Worm (Caenorhabditis elegans) whole organism, mixed stage, embryonic: Measurements from ENCODE around the gene rnp-7.
A peak's percentile ranks its signal among the peaks of the same experiment; 100 is the strongest.

Source experiments
- M03D4.4 ChIP-seq: sonication (generic microtip); optimal IDR thresholded peaks from 2 replicates; lab custom pipeline; 2017; ENCODE audit warnings: mild to moderate bottlenecking, missing genetic modification characterization, missing compliant biosample characterization
- bed-3 ChIP-seq: fragments of 200-800 bp; sonication (Bioruptor generic); optimal IDR thresholded peaks from 3 replicates; lab custom pipeline; 2018; ENCODE audit warnings: mild to moderate bottlenecking, missing genetic modification characterization, moderate library complexity, missing compliant biosample characterization
- blmp-1 ChIP-seq: fragments of 150-350 bp; optimal IDR thresholded peaks from 2 replicates; lab custom pipeline; 2014; ENCODE audit warnings: missing biosample characterization, missing genetic modification characterization
- ceh-39 ChIP-seq: fragments of 150-350 bp; optimal IDR thresholded peaks from 2 replicates; lab custom pipeline; 2014; ENCODE audit warnings: missing biosample characterization, missing genetic modification characterization
- ceh-43 ChIP-seq: fragments of 200-800 bp; sonication (Bioruptor generic); optimal IDR thresholded peaks from 2 replicates; lab custom pipeline; 2018; ENCODE audit warnings: mild to moderate bottlenecking, missing genetic modification characterization, moderate library complexity, missing compliant biosample characterization
- ceh-83 ChIP-seq: fragments of 200-800 bp; sonication (Bioruptor generic); optimal IDR thresholded peaks from 2 replicates; lab custom pipeline; 2018; ENCODE audit warnings: mild to moderate bottlenecking, missing genetic modification characterization, missing compliant biosample characterization
- ces-1 ChIP-seq: fragments of 150-350 bp; optimal IDR thresholded peaks from 2 replicates; lab custom pipeline; 2014; ENCODE audit warnings: missing biosample characterization, missing genetic modification reagents, missing genetic modification characterization
- cnd-1 ChIP-seq: fragments of 200-800 bp; sonication (Bioruptor generic); optimal IDR thresholded peaks from 2 replicates; lab custom pipeline; 2018; ENCODE audit warnings: mild to moderate bottlenecking, missing genetic modification characterization, missing compliant biosample characterization
- drap-1 ChIP-seq: fragments of 200-800 bp; sonication (Bioruptor generic); optimal IDR thresholded peaks from 3 replicates; lab custom pipeline; 2018; ENCODE audit warnings: mild to moderate bottlenecking, missing genetic modification characterization, missing compliant biosample characterization
- elt-1 ChIP-seq: sonication (generic microtip); optimal IDR thresholded peaks from 2 replicates; lab custom pipeline; 2017; ENCODE audit warnings: missing genetic modification characterization, mild to moderate bottlenecking, missing compliant biosample characterization, antibody characterized with exemption, moderate library complexity, borderline replicate concordance; ENCODE audit not compliant: insufficient read depth
- elt-3 ChIP-seq: fragments of 150-350 bp; optimal IDR thresholded peaks from 2 replicates; lab custom pipeline; 2014; ENCODE audit warnings: missing biosample characterization, missing genetic modification characterization
- flh-1 ChIP-seq: fragments of 200-800 bp; sonication (Bioruptor generic); optimal IDR thresholded peaks from 2 replicates; lab custom pipeline; 2018; ENCODE audit warnings: mild to moderate bottlenecking, missing genetic modification characterization, moderate library complexity, missing compliant biosample characterization
- ham-2 ChIP-seq: fragments of 200-800 bp; sonication (Bioruptor generic); optimal IDR thresholded peaks from 2 replicates; lab custom pipeline; 2018; ENCODE audit warnings: mild to moderate bottlenecking, missing genetic modification characterization, missing compliant biosample characterization
- hlh-1 ChIP-seq: fragments of 150-350 bp; optimal IDR thresholded peaks from 2 replicates; lab custom pipeline; 2014; ENCODE audit warnings: missing biosample characterization, missing genetic modification reagents, missing genetic modification characterization
- lin-13 ChIP-seq: fragments of 150-350 bp; optimal IDR thresholded peaks from 2 replicates; lab custom pipeline; 2014; ENCODE audit warnings: missing biosample characterization, missing genetic modification characterization
- lin-32 ChIP-seq: fragments of 200-800 bp; sonication (Bioruptor generic); optimal IDR thresholded peaks from 2 replicates; lab custom pipeline; 2018; ENCODE audit warnings: mild to moderate bottlenecking, missing genetic modification characterization, missing compliant biosample characterization
- lsy-2 ChIP-seq: fragments of 150-350 bp; optimal IDR thresholded peaks from 2 replicates; lab custom pipeline; 2014; ENCODE audit warnings: missing biosample characterization, missing genetic modification characterization
- mab-5 ChIP-seq: fragments of 150-350 bp; optimal IDR thresholded peaks from 2 replicates; lab custom pipeline; 2014; ENCODE audit warnings: missing biosample characterization, missing genetic modification characterization
- mep-1 ChIP-seq: fragments of 150-350 bp; optimal IDR thresholded peaks from 2 replicates; lab custom pipeline; 2017; ENCODE audit warnings: missing biosample characterization, missing genetic modification reagents, missing genetic modification characterization, inconsistent platforms
- mls-2 ChIP-seq: sonication (generic microtip); optimal IDR thresholded peaks from 2 replicates; lab custom pipeline; 2016; ENCODE audit warnings: mild to moderate bottlenecking, missing genetic modification characterization, moderate library complexity, missing compliant biosample characterization
- nhr-12 ChIP-seq: fragments of 150-350 bp; optimal IDR thresholded peaks from 2 replicates; lab custom pipeline; 2014; ENCODE audit warnings: missing biosample characterization, missing genetic modification characterization
- nhr-2 ChIP-seq: fragments of 150-350 bp; optimal IDR thresholded peaks from 2 replicates; lab custom pipeline; 2014; ENCODE audit warnings: missing biosample characterization, missing genetic modification characterization
- nhr-237 ChIP-seq: fragments of 150-350 bp; optimal IDR thresholded peaks from 2 replicates; lab custom pipeline; 2014; ENCODE audit warnings: missing biosample characterization, missing genetic modification characterization
- nhr-28 ChIP-seq: fragments of 150-350 bp; optimal IDR thresholded peaks from 2 replicates; lab custom pipeline; 2014; ENCODE audit warnings: missing biosample characterization, missing genetic modification characterization
- nhr-76 ChIP-seq: sonication (generic microtip); optimal IDR thresholded peaks from 2 replicates; lab custom pipeline; 2017; ENCODE audit warnings: missing biosample characterization, missing genetic modification characterization
- pha-4 ChIP-seq: fragments of 150-350 bp; optimal IDR thresholded peaks from 2 replicates; lab custom pipeline; 2018; ENCODE audit warnings: missing biosample characterization, missing genetic modification reagents, missing genetic modification characterization
- sem-2 ChIP-seq: fragments of 200-800 bp; sonication (Bioruptor generic); optimal IDR thresholded peaks from 2 replicates; lab custom pipeline; 2018; ENCODE audit warnings: mild to moderate bottlenecking, missing genetic modification characterization, missing compliant biosample characterization
- snpc-4 ChIP-seq: fragments of 150-350 bp; optimal IDR thresholded peaks from 2 replicates; lab custom pipeline; 2014; ENCODE audit warnings: missing biosample characterization, missing genetic modification characterization
- sptf-1 ChIP-seq: sonication (generic microtip); optimal IDR thresholded peaks from 2 replicates; lab custom pipeline; 2017; ENCODE audit warnings: mild to moderate bottlenecking, missing genetic modification characterization, moderate library complexity, missing compliant biosample characterization
- tbx-8 ChIP-seq: fragments of 200-800 bp; sonication (Bioruptor generic); optimal IDR thresholded peaks from 2 replicates; lab custom pipeline; 2018; ENCODE audit warnings: mild to moderate bottlenecking, missing genetic modification characterization, moderate library complexity, missing compliant biosample characterization
- unc-120 ChIP-seq: sonication (generic microtip); optimal IDR thresholded peaks from 2 replicates; lab custom pipeline; 2017; ENCODE audit warnings: missing genetic modification characterization, missing compliant biosample characterization; ENCODE audit not compliant: poor library complexity, severe bottlenecking
- unc-39 ChIP-seq: fragments of 150-350 bp; optimal IDR thresholded peaks from 2 replicates; lab custom pipeline; 2014; ENCODE audit warnings: missing biosample characterization, missing genetic modification characterization
- unc-62 ChIP-seq: fragments of 150-350 bp; optimal IDR thresholded peaks from 2 replicates; lab custom pipeline; 2014; ENCODE audit warnings: missing biosample characterization, missing genetic modification reagents, missing genetic modification characterization
- zip-8 ChIP-seq: fragments of 150-350 bp; optimal IDR thresholded peaks from 2 replicates; lab custom pipeline; 2014; ENCODE audit warnings: missing biosample characterization, missing genetic modification characterization
- ztf-11 ChIP-seq: fragments of 150-350 bp; optimal IDR thresholded peaks from 2 replicates; lab custom pipeline; 2014; ENCODE audit warnings: missing biosample characterization, missing genetic modification characterization

Gene rnp-7

DNA sequence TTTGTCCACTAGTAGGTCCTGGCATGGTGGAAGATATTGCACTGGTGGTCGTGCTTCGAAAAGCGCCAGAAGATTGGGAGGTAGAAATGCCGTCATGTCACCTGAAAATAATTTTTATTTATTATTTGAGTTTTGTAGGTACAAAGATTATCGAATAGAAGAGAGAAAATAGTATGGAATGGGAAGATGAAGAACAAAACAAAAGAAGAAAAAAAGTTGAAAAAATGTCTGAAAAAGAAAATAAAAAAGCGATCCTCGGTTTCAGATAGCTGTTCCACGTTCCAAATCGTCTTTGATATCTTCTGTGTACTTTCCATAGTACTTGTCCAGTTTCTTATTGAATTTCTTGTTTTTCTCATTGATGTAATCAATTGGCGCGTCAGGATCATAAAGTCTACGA, at the start of gene rnp-7:
TSS of gene rnp-7 (minus strand) at position 101 of the 400 bp plus-strand sequence.
- TF ChIP-seq ztf-11 (tag; lab: Kevin White, UChicago) (no peak), nhr-2 (no peak), pha-4 (tag; lab: Kevin White, UChicago) (no peak), cnd-1 (tag; lab: Kevin White, UChicago) (no peak), ceh-43 (no peak), snpc-4 (tag; lab: Kevin White, UChicago) (no peak), ceh-83 (GFP tag; lab: Kevin White, UChicago) (no peak), blmp-1 (tag; lab: Kevin White, UChicago) (no peak), sptf-1 (tag; lab: Kevin White, UChicago) (no peak), zip-8 (no peak), tbx-8 (GFP tag; lab: Kevin White, UChicago) (no peak)

DNA sequence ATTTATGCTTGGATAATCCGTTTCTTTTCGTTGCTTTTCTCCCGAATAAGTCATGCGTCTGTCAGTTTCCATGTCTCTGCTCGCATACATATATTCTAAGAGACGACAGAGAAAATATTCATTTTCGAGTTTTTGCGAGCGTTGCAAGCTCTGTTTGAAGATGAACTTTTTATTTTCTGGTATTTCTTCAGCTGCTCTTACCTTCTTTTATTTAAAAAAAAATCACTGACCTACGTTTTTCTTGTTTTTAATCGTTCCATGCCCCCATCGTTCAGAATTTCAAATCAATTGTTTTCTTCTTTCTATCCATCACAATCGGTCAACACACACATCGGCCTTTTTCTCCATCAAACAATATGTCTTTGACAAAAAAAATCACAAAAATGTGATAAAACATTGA, 49.5 kb upstream of the rnp-7 start:
- no peak for TF ChIP-seq ham-2 (GFP tag; lab: Kevin White, UChicago)
- no peak for TF ChIP-seq ceh-83 (GFP tag; lab: Kevin White, UChicago)
- TF ChIP-seq nhr-12 (tag; lab: Kevin White, UChicago), result no peak
- TF ChIP-seq ceh-39 (tag; lab: Kevin White, UChicago), result no peak
- TF ChIP-seq mls-2, result no peak
- TF ChIP-seq nhr-76 (tag; lab: Kevin White, UChicago), result no peak
- TF ChIP-seq ztf-11 (tag; lab: Kevin White, UChicago), result no peak
- no peak for TF ChIP-seq ceh-43
- no peak for TF ChIP-seq nhr-2
- no peak for TF ChIP-seq elt-3

DNA sequence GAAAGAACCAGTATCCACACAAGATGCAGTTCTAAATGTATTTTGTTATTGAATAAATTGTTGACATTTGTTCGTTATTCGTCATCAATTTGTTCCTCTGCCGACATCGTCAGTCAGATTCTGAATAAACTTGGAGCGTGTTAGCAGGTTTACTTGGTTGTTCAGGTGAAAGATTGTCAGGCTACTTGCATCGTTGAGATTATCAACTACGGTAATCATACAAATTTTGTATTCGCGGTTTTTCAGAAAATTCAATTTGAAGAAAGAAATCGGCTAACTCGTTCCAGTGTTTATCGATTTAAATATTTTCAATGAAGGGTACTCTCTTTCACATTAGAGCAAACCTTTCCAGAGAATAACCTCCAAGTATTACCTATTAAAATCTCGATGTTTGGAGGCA, 48.8 kb upstream of the rnp-7 start, which contains the start of gene R151.2:
TSS of gene R151.2 (plus strand) at position 247 of the 400 bp plus-strand sequence.
- TF ChIP-seq nhr-28 (tag; lab: Kevin White, UChicago) (no peak), nhr-237 (tag; lab: Kevin White, UChicago) (no peak)

DNA sequence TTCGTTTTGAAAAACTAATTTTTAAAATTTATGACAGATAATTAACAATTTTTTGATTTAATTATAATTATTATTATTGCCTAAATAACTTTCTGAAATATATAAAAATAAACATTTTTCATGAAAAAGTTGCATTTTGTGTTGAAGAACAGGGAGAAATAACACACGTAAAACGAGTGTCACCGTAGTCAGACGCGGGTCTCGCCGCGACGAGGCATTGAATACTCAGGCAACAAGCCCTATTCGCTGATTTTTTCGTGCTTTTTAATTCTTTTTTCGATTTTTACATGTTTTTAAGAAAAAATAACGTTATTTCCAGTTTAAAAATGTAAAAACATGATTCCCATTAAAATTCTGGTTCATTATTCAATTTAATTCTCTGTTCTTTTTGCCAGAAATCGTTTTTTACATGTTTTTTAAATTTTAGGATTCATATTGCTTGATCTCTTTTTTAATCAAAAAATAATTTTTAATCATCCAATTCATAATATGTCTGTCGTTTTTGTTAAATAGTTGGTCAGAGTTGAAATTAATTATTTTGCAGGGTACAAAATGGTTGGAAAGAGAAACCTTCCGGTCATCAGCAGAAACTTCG, 47.0 kb upstream of the rnp-7 start, which contains the start of gene rpl-6:
TSS of gene rpl-6 (plus strand) at position 545 of the 595 bp plus-strand sequence.
- no peak for TF ChIP-seq sem-2 (GFP tag; lab: Kevin White, UChicago)
- no peak for TF ChIP-seq elt-3
- TF ChIP-seq nhr-2, result no peak
- TF ChIP-seq lin-32 (GFP tag; lab: Kevin White, UChicago), result no peak
- no peak for TF ChIP-seq elt-1 (tag; lab: Kevin White, UChicago)
- no peak for TF ChIP-seq nhr-12 (tag; lab: Kevin White, UChicago)
- peak; percentile 89 for TF ChIP-seq pha-4 (tag; lab: Kevin White, UChicago)
- TF ChIP-seq ceh-39 (tag; lab: Kevin White, UChicago), result peak; percentile 75
- no peak for TF ChIP-seq drap-1 (GFP tag; lab: Kevin White, UChicago)
- TF ChIP-seq ceh-83 (GFP tag; lab: Kevin White, UChicago), result no peak
- peak; percentile 99 for TF ChIP-seq lsy-2
- TF ChIP-seq ces-1 (GFP tag; lab: Kevin White, UChicago), result peak; percentile 64
- TF ChIP-seq mab-5, result no peak
- TF ChIP-seq snpc-4 (tag; lab: Kevin White, UChicago), result no peak
- peak; percentile 50 for TF ChIP-seq hlh-1
- TF ChIP-seq ham-2 (GFP tag; lab: Kevin White, UChicago), result peak; percentile 52
- peak; percentile 67 for TF ChIP-seq unc-120 (tag; lab: Kevin White, UChicago)
- no peak for TF ChIP-seq zip-8
- TF ChIP-seq blmp-1 (tag; lab: Kevin White, UChicago), result no peak
- TF ChIP-seq ztf-11 (tag; lab: Kevin White, UChicago), result no peak
- no peak for TF ChIP-seq mls-2
- no peak for TF ChIP-seq unc-39 (tag; lab: Kevin White, UChicago)
- TF ChIP-seq bed-3 (GFP tag; lab: Kevin White, UChicago), result no peak
- TF ChIP-seq tbx-8 (GFP tag; lab: Kevin White, UChicago), result no peak
- TF ChIP-seq lin-13, result peak; percentile 86
- peak; percentile 1 for TF ChIP-seq unc-62 (GFP tag; lab: Kevin White, UChicago)
- peak; percentile 89 for TF ChIP-seq nhr-237 (tag; lab: Kevin White, UChicago)
- TF ChIP-seq mep-1 (tag; lab: Kevin White, UChicago), result peak; percentile 99
- peak; percentile 55 for TF ChIP-seq sptf-1 (tag; lab: Kevin White, UChicago)
- no peak for TF ChIP-seq nhr-28 (tag; lab: Kevin White, UChicago)
- no peak for TF ChIP-seq nhr-76 (tag; lab: Kevin White, UChicago)
- TF ChIP-seq ceh-43, result no peak
- TF ChIP-seq flh-1 (GFP tag; lab: Kevin White, UChicago), result no peak
- TF ChIP-seq M03D4.4 (tag; lab: Kevin White, UChicago), result no peak
- no peak for TF ChIP-seq cnd-1 (tag; lab: Kevin White, UChicago)
